Fruit fly (Drosophila melanogaster): ENCODE results near the gene Pfdn5.

The Pfdn5 gene

DNA sequence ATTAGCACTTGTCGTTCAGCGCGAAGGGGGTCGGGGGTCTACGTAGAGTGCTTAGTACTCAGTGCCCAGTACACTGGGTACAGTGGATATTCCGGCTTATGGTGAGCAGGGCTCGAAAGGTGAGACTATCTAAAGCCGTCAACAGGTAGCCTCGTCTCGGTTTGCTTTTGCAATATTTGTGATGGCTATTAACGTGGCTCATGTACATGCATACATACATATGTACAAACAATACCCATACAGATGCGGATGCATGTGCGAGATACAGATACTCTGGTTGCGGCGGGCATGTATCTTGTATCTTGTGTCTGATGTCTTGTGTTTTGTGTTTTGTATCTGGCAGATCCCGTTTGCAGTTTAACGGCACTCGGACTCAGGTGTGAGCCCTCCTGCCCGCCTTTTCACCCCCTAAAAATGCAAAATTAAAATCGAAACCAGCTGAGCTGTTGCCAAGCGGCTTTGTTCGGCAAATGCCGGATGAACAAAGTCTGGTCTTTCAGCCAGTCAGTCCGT lies 40.9 kb downstream of the Pfdn5 start (continued):
- TF ChIP-seq CG10209 (GFP tag; optimal IDR thresholded peaks at IDR 0.05) (no peak), Atf3 (GFP tag; optimal IDR thresholded peaks at IDR 0.05) (no peak), zf30C (GFP tag; optimal IDR thresholded peaks at IDR 0.05) (no peak), pros (GFP tag; optimal IDR thresholded peaks at IDR 0.05) (no peak), ac (GFP tag; optimal IDR thresholded peaks at IDR 0.05) (no peak), abd-A (tag; optimal IDR thresholded peaks at IDR 0.05) (no peak), nom (GFP tag; optimal IDR thresholded peaks at IDR 0.05) (peak; percentile 18), C15 (GFP tag; IDR thresholded peaks at IDR 0.05) (no peak), pita (GFP tag; optimal IDR thresholded peaks at IDR 0.05) (no peak), CG1233 (GFP tag; optimal IDR thresholded peaks at IDR 0.05) (no peak), Fer3 (tag; optimal IDR thresholded peaks at IDR 0.05) (no peak), fd96Cb (tag; optimal IDR thresholded peaks at IDR 0.05) (no peak), ATbp (GFP tag; optimal IDR thresholded peaks at IDR 0.05) (no peak), CG34376 (GFP tag; optimal IDR thresholded peaks at IDR 0.05) (peak; percentile 9), cg (GFP tag; optimal IDR thresholded peaks at IDR 0.05) (peak; percentile 47), CG7556 (GFP tag; optimal IDR thresholded peaks at IDR 0.05) (no peak), CG15479 (GFP tag; optimal IDR thresholded peaks at IDR 0.05) (peak; percentile 36), gsb-n (tag; optimal IDR thresholded peaks at IDR 0.05) (no peak), wor (GFP tag; IDR thresholded peaks at IDR 0.05) (no peak), az2 (GFP tag; optimal IDR thresholded peaks at IDR 0.05) (no peak), Kr (GFP tag; optimal IDR thresholded peaks at IDR 0.05) (no peak), CG8290 (GFP tag; optimal IDR thresholded peaks at IDR 0.05) (no peak), CG8290 (tag; optimal IDR thresholded peaks at IDR 0.05) (no peak), shn (GFP tag; optimal IDR thresholded peaks at IDR 0.05) (no peak), pb (GFP tag; optimal IDR thresholded peaks at IDR 0.05) (no peak), zen (tag; optimal IDR thresholded peaks at IDR 0.05) (peak; percentile 16), CG2889 (GFP tag; IDR thresholded peaks at IDR 0.05) (no peak), CG7745 (tag; optimal IDR thresholded peaks at IDR 0.05) (no peak), Mes4 (GFP tag; optimal IDR thresholded peaks at IDR 0.05) (no peak), CG17328 (GFP tag; IDR thresholded peaks at IDR 0.05) (no peak), bowl (GFP tag; IDR thresholded peaks at IDR 0.05) (0 out of 2 replicates have a peak, but pooled peaks have one; percentile 15), Med (GFP tag) (no peak), chinmo (GFP tag; IDR thresholded peaks at IDR 0.05; ENCODE audit: partially characterized antibody) (no peak), bsh (GFP tag; optimal IDR thresholded peaks at IDR 0.05) (no peak), tll (GFP tag; optimal IDR thresholded peaks at IDR 0.05) (peak in 1 of 2 experiments; percentile 53), pan (optimal IDR thresholded peaks at IDR 0.05) (no peak), pan (GFP tag; optimal IDR thresholded peaks at IDR 0.05 in 1 of 2, IDR thresholded peaks at IDR 0.05 in 1 of 2) (no peak), CG9932 (GFP tag; IDR thresholded peaks at IDR 0.05) (no peak), zfh2 (GFP tag; optimal IDR thresholded peaks at IDR 0.05) (no peak), CG2712 (tag; optimal IDR thresholded peaks at IDR 0.05) (no peak), CG1024 (GFP tag; IDR thresholded peaks at IDR 0.05) (no peak), nerfin-1 (tag; optimal IDR thresholded peaks at IDR 0.05) (no peak)

All from whole organism, embryonic.